Worm (Caenorhabditis elegans) whole organism, late embryonic: ENCODE results near the gene rpn-7.

Source experiments
- C08G9.2 ChIP-seq: sonication (generic microtip); optimal IDR thresholded peaks from 2 replicates; lab custom pipeline; 2016; ENCODE audit warnings: mild to moderate bottlenecking, missing genetic modification characterization, moderate library complexity, missing compliant biosample characterization
- C38D4.7 ChIP-seq: fragments of 200-800 bp; sonication (Bioruptor generic); optimal IDR thresholded peaks from 2 replicates; lab custom pipeline; 2018; ENCODE audit warnings: mild to moderate bottlenecking, missing genetic modification characterization, moderate library complexity, missing compliant biosample characterization
- F13H6.1 ChIP-seq: sonication (generic microtip); optimal IDR thresholded peaks from 2 replicates; lab custom pipeline; 2016; ENCODE audit warnings: missing genetic modification characterization, missing compliant biosample characterization
- T23F11.4 ChIP-seq: fragments of 200-800 bp; sonication (Bioruptor generic); optimal IDR thresholded peaks from 2 replicates; lab custom pipeline; 2018; ENCODE audit warnings: mild to moderate bottlenecking, missing genetic modification characterization, missing compliant biosample characterization
- Y22D7AL.16 ChIP-seq: sonication (generic microtip); optimal IDR thresholded peaks from 2 replicates; lab custom pipeline; 2016; ENCODE audit warnings: missing genetic modification characterization, missing compliant biosample characterization
- ahr-1 ChIP-seq: sonication (generic microtip); optimal IDR thresholded peaks from 2 replicates; lab custom pipeline; 2016; ENCODE audit warnings: missing genetic modification characterization, missing compliant biosample characterization
- ama-1 ChIP-seq: fragments of 150-350 bp; optimal IDR thresholded peaks from 2 replicates; lab custom pipeline; 2014
- ceh-18 ChIP-seq: sonication (generic microtip); optimal IDR thresholded peaks from 2 replicates; lab custom pipeline; 2016; ENCODE audit warnings: missing genetic modification characterization, missing compliant biosample characterization
- ceh-19 ChIP-seq: fragments of 200-800 bp; sonication (Bioruptor generic); optimal IDR thresholded peaks from 2 replicates; lab custom pipeline; 2018; ENCODE audit warnings: mild to moderate bottlenecking, missing genetic modification characterization, missing compliant biosample characterization
- ceh-2 ChIP-seq: sonication (generic microtip); optimal IDR thresholded peaks from 2 replicates; lab custom pipeline; 2016; ENCODE audit warnings: missing genotype, missing genetic modification characterization, missing compliant biosample characterization
- ceh-24 ChIP-seq: sonication (generic microtip); optimal IDR thresholded peaks from 2 replicates; lab custom pipeline; 2016; ENCODE audit warnings: mild to moderate bottlenecking, missing genetic modification characterization, missing compliant biosample characterization
- ceh-30 ChIP-seq: fragments of 150-350 bp; optimal IDR thresholded peaks from 2 replicates; lab custom pipeline; 2014; ENCODE audit warnings: missing biosample characterization, missing genetic modification characterization
- ceh-45 ChIP-seq: fragments of 200-800 bp; sonication (Bioruptor generic); IDR thresholded peaks from 2 replicates; pipeline ENCODE4 v1.3.6; 2022; ENCODE audit warnings: missing genetic modification reagents, missing genetic modification characterization, missing compliant biosample characterization
- ceh-48 ChIP-seq: sonication (generic microtip); optimal IDR thresholded peaks from 2 replicates; lab custom pipeline; 2016; ENCODE audit warnings: missing genetic modification characterization, inconsistent platforms, missing compliant biosample characterization
- ceh-6 ChIP-seq: fragments of 200-800 bp; sonication (Bioruptor generic); optimal IDR thresholded peaks from 2 replicates; lab custom pipeline; 2018; ENCODE audit warnings: mild to moderate bottlenecking, missing genetic modification characterization, missing compliant biosample characterization
- ceh-9 ChIP-seq: sonication (generic microtip); optimal IDR thresholded peaks from 2 replicates; lab custom pipeline; 2016; ENCODE audit warnings: mild to moderate bottlenecking, missing genetic modification characterization, inconsistent platforms, missing compliant biosample characterization
- dve-1 ChIP-seq: sonication (generic microtip); optimal IDR thresholded peaks from 2 replicates; lab custom pipeline; 2017; ENCODE audit warnings: antibody characterized with exemption, mild to moderate bottlenecking, missing genetic modification characterization, missing compliant biosample characterization
- elt-4 ChIP-seq: sonication (generic microtip); optimal IDR thresholded peaks from 2 replicates; lab custom pipeline; 2016; ENCODE audit warnings: missing genetic modification characterization, missing compliant biosample characterization
- ets-4 ChIP-seq: sonication (generic microtip); optimal IDR thresholded peaks from 2 replicates; lab custom pipeline; 2016; ENCODE audit warnings: missing genetic modification characterization, missing compliant biosample characterization
- fkh-10 ChIP-seq: fragments of 150-350 bp; optimal IDR thresholded peaks from 2 replicates; lab custom pipeline; 2014; ENCODE audit warnings: missing biosample characterization, missing genetic modification reagents, missing genetic modification characterization
- fkh-6 ChIP-seq: sonication (generic microtip); optimal IDR thresholded peaks from 2 replicates; lab custom pipeline; 2016; ENCODE audit warnings: missing genetic modification characterization, missing compliant biosample characterization
- hlh-15 ChIP-seq: sonication (generic microtip); optimal IDR thresholded peaks from 2 replicates; lab custom pipeline; 2016; ENCODE audit warnings: missing genetic modification characterization, missing compliant biosample characterization
- hlh-6 ChIP-seq: sonication (generic microtip); optimal IDR thresholded peaks from 2 replicates; lab custom pipeline; 2016; ENCODE audit warnings: missing genotype, missing genetic modification characterization, missing compliant biosample characterization
- lim-6 ChIP-seq: sonication (generic microtip); optimal IDR thresholded peaks from 2 replicates; lab custom pipeline; 2016; ENCODE audit warnings: missing genetic modification characterization, missing compliant biosample characterization
- lin-11 ChIP-seq: fragments of 200-800 bp; sonication (Bioruptor generic); optimal IDR thresholded peaks from 2 replicates; lab custom pipeline; 2018; ENCODE audit warnings: mild to moderate bottlenecking, missing genetic modification characterization, missing compliant biosample characterization
- madf-2 ChIP-seq: sonication (generic microtip); optimal IDR thresholded peaks from 2 replicates; lab custom pipeline; 2017; ENCODE audit warnings: missing genetic modification characterization, missing compliant biosample characterization
- mec-3 ChIP-seq: sonication (generic microtip); optimal IDR thresholded peaks from 2 replicates; lab custom pipeline; 2016; ENCODE audit warnings: borderline replicate concordance, missing genetic modification characterization, missing compliant biosample characterization
- nfya-1 ChIP-seq: sonication (generic microtip); optimal IDR thresholded peaks from 2 replicates; lab custom pipeline; 2017; ENCODE audit warnings: missing genetic modification characterization, mild to moderate bottlenecking, missing compliant biosample characterization, antibody characterized with exemption, moderate library complexity
- nhr-232 ChIP-seq: sonication (generic microtip); optimal IDR thresholded peaks from 2 replicates; lab custom pipeline; 2016; ENCODE audit warnings: missing genetic modification characterization, missing compliant biosample characterization
- npax-4 ChIP-seq: sonication (generic microtip); optimal IDR thresholded peaks from 2 replicates; lab custom pipeline; 2016; ENCODE audit warnings: missing genetic modification characterization, missing compliant biosample characterization
- odd-2 ChIP-seq: sonication (generic microtip); optimal IDR thresholded peaks from 2 replicates; lab custom pipeline; 2017; ENCODE audit warnings: antibody characterized with exemption, mild to moderate bottlenecking, missing genetic modification characterization, missing compliant biosample characterization
- pat-9 ChIP-seq: fragments of 200-800 bp; sonication (Bioruptor generic); optimal IDR thresholded peaks from 2 replicates; lab custom pipeline; 2018; ENCODE audit warnings: mild to moderate bottlenecking, missing genetic modification characterization, moderate library complexity, missing compliant biosample characterization
- pax-1 ChIP-seq: fragments of 150-350 bp; optimal IDR thresholded peaks from 2 replicates; lab custom pipeline; 2014; ENCODE audit warnings: missing biosample characterization, missing genetic modification characterization
- pha-2 ChIP-seq: sonication (generic microtip); optimal IDR thresholded peaks from 2 replicates; lab custom pipeline; 2017; ENCODE audit warnings: mild to moderate bottlenecking, missing genetic modification characterization, missing compliant biosample characterization
- pha-4 ChIP-seq: fragments of 150-350 bp; optimal IDR thresholded peaks from 2 replicates; lab custom pipeline; 2018; ENCODE audit warnings: missing biosample characterization, missing genetic modification reagents, missing genetic modification characterization
- pqm-1 ChIP-seq: sonication (generic microtip); optimal IDR thresholded peaks from 2 replicates; lab custom pipeline; 2016; ENCODE audit warnings: missing genetic modification characterization, missing compliant biosample characterization
- pros-1 ChIP-seq: fragments of 150-350 bp; optimal IDR thresholded peaks from 2 replicates; lab custom pipeline; 2014; ENCODE audit warnings: missing biosample characterization, missing genetic modification reagents, missing genetic modification characterization
- ref-2 ChIP-seq: sonication (generic microtip); optimal IDR thresholded peaks from 2 replicates; lab custom pipeline; 2016; ENCODE audit warnings: missing genetic modification characterization, missing compliant biosample characterization
- rnt-1 ChIP-seq: sonication (generic microtip); optimal IDR thresholded peaks from 2 replicates; lab custom pipeline; 2016; ENCODE audit warnings: missing genetic modification characterization, missing compliant biosample characterization
- sox-2 ChIP-seq: fragments of 200-800 bp; sonication (Bioruptor generic); IDR thresholded peaks from 2 replicates; pipeline ENCODE4 v1.3.6; 2022; ENCODE audit warnings: missing genetic modification reagents, missing genetic modification characterization, missing compliant biosample characterization
- sox-4 ChIP-seq: sonication (generic microtip); optimal IDR thresholded peaks from 2 replicates; lab custom pipeline; 2017; ENCODE audit warnings: mild to moderate bottlenecking, missing genetic modification characterization, inconsistent platforms, missing compliant biosample characterization
- tbx-2 ChIP-seq: sonication (generic microtip); optimal IDR thresholded peaks from 2 replicates; lab custom pipeline; 2016; ENCODE audit warnings: missing genetic modification characterization, missing compliant biosample characterization
- ttx-3 ChIP-seq: sonication (generic microtip); optimal IDR thresholded peaks from 2 replicates; lab custom pipeline; 2016; ENCODE audit warnings: missing genetic modification reagents, missing genetic modification characterization, missing compliant biosample characterization
- unc-3 ChIP-seq, 2 experiments: fragments of 200-800 bp in 1 of 2; sonication (Bioruptor generic) in 1 of 2; sonication (generic microtip) in 1 of 2; conservative IDR thresholded peaks in 1 of 2; optimal IDR thresholded peaks in 1 of 2; 2 replicates each; pipeline versions ENCODE4 v1.3.6 to Lab custom; 2016 to 2022; ENCODE audit warnings: missing compliant biosample characterization in 2 of 2, missing genetic modification characterization in 2 of 2, missing genetic modification reagents in 1 of 2
- unc-42 ChIP-seq: sonication (generic microtip); optimal IDR thresholded peaks from 2 replicates; lab custom pipeline; 2016; ENCODE audit warnings: missing genotype, missing genetic modification characterization, missing compliant biosample characterization
- unc-55 ChIP-seq: sonication (generic microtip); optimal IDR thresholded peaks from 2 replicates; lab custom pipeline; 2017; ENCODE audit warnings: missing biosample characterization, missing genetic modification reagents, missing genetic modification characterization
- unc-86 ChIP-seq: sonication (generic microtip); optimal IDR thresholded peaks from 2 replicates; lab custom pipeline; 2016; ENCODE audit warnings: missing genetic modification characterization, missing compliant biosample characterization

rpn-7 gene

DNA sequence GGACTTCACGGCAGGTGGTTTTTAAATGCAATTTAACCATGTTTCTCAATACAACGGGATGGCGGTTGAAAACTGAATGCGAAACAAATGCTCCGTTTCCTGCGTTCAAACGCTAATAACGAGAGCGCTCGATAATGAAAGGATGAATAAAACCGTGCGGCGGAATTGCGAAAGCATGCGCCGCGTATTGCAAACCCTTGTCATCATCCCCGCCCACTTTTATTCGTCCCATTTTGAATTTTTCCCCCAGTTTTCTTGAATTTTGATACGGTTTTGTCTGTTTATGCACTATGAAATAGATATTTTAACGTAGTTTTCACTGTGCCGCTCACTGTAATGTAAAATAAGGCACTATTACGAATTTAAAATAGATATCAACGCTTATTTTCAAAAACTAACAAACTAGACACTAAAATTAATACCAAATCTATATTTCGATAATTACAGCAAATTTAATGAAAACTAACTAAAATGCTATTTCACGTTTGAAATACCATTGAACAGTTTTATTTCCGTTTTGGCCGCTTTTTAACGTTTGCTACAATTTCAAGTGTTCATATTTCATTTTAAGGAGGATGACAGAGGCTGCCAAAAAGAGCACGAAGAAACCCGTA is at the start of gene rpn-7, which contains the start of gene F49C12.9 (continued):
- TF ChIP-seq elt-4 (tag; lab: Kevin White, UChicago), result no peak
- TF ChIP-seq pqm-1 (tag; lab: Kevin White, UChicago), result no peak
- TF ChIP-seq mec-3 (tag; lab: Kevin White, UChicago), result no peak
- TF ChIP-seq ceh-9 (tag; lab: Kevin White, UChicago), result no peak
- no peak for TF ChIP-seq ceh-24
- peak; percentile 13 for TF ChIP-seq T23F11.4 (GFP tag; lab: Kevin White, UChicago)
- no peak for TF ChIP-seq ama-1
- TF ChIP-seq lin-11 (tag; lab: Kevin White, UChicago), result peak; percentile 25
- TF ChIP-seq ceh-48 (tag; lab: Kevin White, UChicago), result peak; percentile 59
- peak; percentile 65 for TF ChIP-seq fkh-6 (tag; lab: Kevin White, UChicago)
- TF ChIP-seq madf-2 (tag; lab: Kevin White, UChicago), result no peak
- peak; percentile 19 for TF ChIP-seq lim-6
- TF ChIP-seq unc-3 (GFP tag; conservative IDR thresholded peaks at IDR 0.05; lab: Robert Waterston, UW), result no peak
- TF ChIP-seq unc-3 (tag; optimal IDR thresholded peaks at IDR 0.05; lab: Kevin White, UChicago), result peak; percentile 62
- TF ChIP-seq ahr-1 (tag; lab: Kevin White, UChicago), result peak; percentile 0
- TF ChIP-seq hlh-15, result peak; percentile 59
- peak; percentile 51 for TF ChIP-seq hlh-6 (tag; lab: Kevin White, UChicago)
- no peak for TF ChIP-seq ceh-30 (tag; lab: Kevin White, UChicago)

DNA sequence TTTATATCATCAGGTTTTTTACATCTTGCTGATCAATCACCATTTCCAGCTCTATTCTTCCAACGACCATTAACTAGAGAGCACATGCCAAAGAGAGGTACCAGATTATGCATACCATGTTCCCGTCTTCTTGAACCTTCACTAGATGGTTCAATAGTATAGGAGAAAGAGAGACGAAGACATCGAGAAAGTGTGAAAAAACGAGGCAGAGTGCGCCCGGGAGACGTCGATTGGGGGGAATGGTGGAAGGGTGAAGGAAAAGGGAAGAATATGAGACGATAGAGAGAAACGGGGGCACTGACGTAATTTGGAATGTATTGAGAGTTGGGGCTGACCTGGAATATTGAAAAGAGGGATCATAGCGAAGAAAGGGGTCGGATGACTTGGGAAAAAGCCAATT is 48.9 kb upstream of the rpn-7 start:
- no peak for TF ChIP-seq ceh-9 (tag; lab: Kevin White, UChicago)
- TF ChIP-seq tbx-2, result peak; percentile 74
- no peak for TF ChIP-seq npax-4 (tag; lab: Kevin White, UChicago)
- TF ChIP-seq Y22D7AL.16 (tag; lab: Kevin White, UChicago), result no peak
- peak; percentile 72 for TF ChIP-seq ref-2 (tag; lab: Kevin White, UChicago)
- no peak for TF ChIP-seq pax-1 (tag; lab: Kevin White, UChicago)
- peak; percentile 16 for TF ChIP-seq nfya-1 (tag; lab: Kevin White, UChicago)

DNA sequence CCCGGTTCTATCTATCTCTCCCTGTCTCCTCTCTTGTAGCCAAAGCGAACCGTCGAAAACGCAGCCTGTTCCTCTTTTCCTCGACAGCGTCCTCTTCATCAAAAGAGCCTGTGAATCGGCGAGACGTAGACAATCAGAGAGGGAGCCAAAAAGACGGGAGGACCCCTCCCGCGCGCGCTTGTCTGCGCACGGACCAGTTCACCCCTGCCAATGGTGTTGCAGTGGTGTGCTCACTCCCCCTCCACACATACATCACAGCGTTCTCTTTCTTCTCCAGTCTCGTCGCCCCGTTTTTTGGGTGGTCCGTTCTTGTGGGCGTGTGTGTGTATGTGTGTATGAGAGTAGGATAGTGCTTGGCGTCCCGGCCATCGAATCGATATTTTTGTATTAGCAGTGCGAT is 47.5 kb upstream of the rpn-7 start:
- no peak for TF ChIP-seq pat-9 (tag; lab: Kevin White, UChicago)
- TF ChIP-seq fkh-10 (GFP tag; lab: Kevin White, UChicago), result no peak
- no peak for TF ChIP-seq Y22D7AL.16 (tag; lab: Kevin White, UChicago)
- TF ChIP-seq T23F11.4 (GFP tag; lab: Kevin White, UChicago), result peak; percentile 19
- TF ChIP-seq unc-42, result no peak
- no peak for TF ChIP-seq pax-1 (tag; lab: Kevin White, UChicago)
- no peak for TF ChIP-seq unc-55 (GFP tag; lab: Kevin White, UChicago)
- no peak for TF ChIP-seq nhr-232 (tag; lab: Kevin White, UChicago)
- TF ChIP-seq ceh-19 (GFP tag; lab: Kevin White, UChicago), result no peak
- no peak for TF ChIP-seq ceh-18
- TF ChIP-seq sox-2 (GFP tag; lab: Robert Waterston, UW), result no peak
- TF ChIP-seq pros-1 (tag; lab: Kevin White, UChicago), result no peak
- TF ChIP-seq pha-2, result no peak
- TF ChIP-seq odd-2 (tag; lab: Kevin White, UChicago), result no peak
- no peak for TF ChIP-seq ets-4 (tag; lab: Kevin White, UChicago)
- no peak for TF ChIP-seq F13H6.1 (tag; lab: Kevin White, UChicago)
- TF ChIP-seq sox-4, result no peak
- TF ChIP-seq lim-6, result no peak
- TF ChIP-seq unc-3 (GFP tag; conservative IDR thresholded peaks at IDR 0.05; lab: Robert Waterston, UW), result no peak
- no peak for TF ChIP-seq unc-3 (tag; optimal IDR thresholded peaks at IDR 0.05; lab: Kevin White, UChicago)
- TF ChIP-seq ama-1, result no peak
- no peak for TF ChIP-seq C38D4.7 (GFP tag; lab: Kevin White, UChicago)
- TF ChIP-seq unc-86, result no peak
- no peak for TF ChIP-seq dve-1 (tag; lab: Kevin White, UChicago)
- peak; percentile 52 for TF ChIP-seq C08G9.2 (tag; lab: Kevin White, UChicago)
- TF ChIP-seq ceh-6 (GFP tag; lab: Kevin White, UChicago), result no peak
- no peak for TF ChIP-seq ceh-45 (GFP tag; lab: Robert Waterston, UW)
- TF ChIP-seq ceh-48 (tag; lab: Kevin White, UChicago), result no peak
- no peak for TF ChIP-seq hlh-15
- TF ChIP-seq ceh-2 (tag; lab: Kevin White, UChicago), result peak; percentile 19
- peak; percentile 20 for TF ChIP-seq ceh-9 (tag; lab: Kevin White, UChicago)
- peak; percentile 1 for TF ChIP-seq rnt-1 (tag; lab: Kevin White, UChicago)
- TF ChIP-seq fkh-6 (tag; lab: Kevin White, UChicago), result no peak
- no peak for TF ChIP-seq pha-4 (tag; lab: Kevin White, UChicago)
- peak; percentile 68 for TF ChIP-seq tbx-2
- no peak for TF ChIP-seq ttx-3 (tag; lab: Kevin White, UChicago)
